Worm (Caenorhabditis elegans): ENCODE data around the gene ZK353.9.
A peak's percentile ranks its signal among the peaks of the same experiment; 100 is the strongest.

The ZK353.9 gene

ce11 chrIII:8446940-8447403 is 37.7 kb downstream of the ZK353.9 start, which contains the start of gene rpn-3:
Gene rpn-3, plus strand, starts transcription at chrIII:8447353.
- TF ChIP-seq tab-1 (GFP tag; IDR thresholded peaks at IDR 0.05) (no peak), cog-1 (tag; optimal IDR thresholded peaks at IDR 0.05) (peak; percentile 90), ref-1 (GFP tag; conservative IDR thresholded peaks at IDR 0.05) (no peak), T22C8.4 (GFP tag; IDR thresholded peaks at IDR 0.05) (no peak), ztf-23 (GFP tag; IDR thresholded peaks at IDR 0.05) (peak; percentile 78), med-1 (GFP tag; optimal IDR thresholded peaks at IDR 0.05; ENCODE audit: insufficient read depth) (no peak), flt-1 (GFP tag; IDR thresholded peaks at IDR 0.05) (peak; percentile 79), klf-2 (GFP tag; conservative IDR thresholded peaks at IDR 0.05) (no peak), ztf-29 (GFP tag; IDR thresholded peaks at IDR 0.05) (no peak)

DNA sequence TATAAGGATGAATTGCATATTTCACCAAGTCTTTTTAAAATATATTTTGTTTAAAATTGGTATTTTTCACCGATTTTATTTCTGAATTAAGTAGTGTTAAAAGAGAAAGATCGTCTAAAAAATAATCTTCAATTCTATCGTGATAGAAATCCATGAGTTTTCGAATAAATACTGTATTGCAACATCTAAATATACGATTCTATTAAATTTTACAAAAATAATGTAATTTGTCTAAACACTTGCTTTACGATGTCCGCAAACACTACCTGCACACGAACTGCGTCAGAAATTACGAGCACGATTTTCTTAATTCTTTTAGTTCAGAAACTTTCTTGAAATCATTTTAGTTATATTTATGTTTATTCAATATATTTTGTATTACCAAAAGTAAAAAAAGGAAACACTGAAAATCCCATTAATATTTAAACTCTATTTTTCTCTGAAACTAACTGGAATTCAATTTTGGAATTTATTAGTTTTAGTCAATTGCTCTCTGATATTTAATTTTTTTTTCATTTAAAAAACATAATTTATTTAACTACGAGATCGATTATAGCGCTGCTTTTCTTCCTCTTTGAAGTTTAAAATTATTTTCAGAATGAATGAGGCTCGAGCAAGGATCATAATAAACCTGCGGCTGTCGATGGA is 40.0 kb downstream of the ZK353.9 start, which contains the start of gene mrpl-32:
Gene mrpl-32 (plus strand): TSS at position 598 of the 648 bp plus-strand sequence.
- TF ChIP-seq cog-1 (tag; optimal IDR thresholded peaks at IDR 0.05), result no peak
- no peak for TF ChIP-seq med-1 (GFP tag; optimal IDR thresholded peaks at IDR 0.05; ENCODE audit: insufficient read depth)
- no peak for TF ChIP-seq klf-2 (GFP tag; conservative IDR thresholded peaks at IDR 0.05)
- TF ChIP-seq T22C8.4 (GFP tag; IDR thresholded peaks at IDR 0.05), result no peak
- no peak for TF ChIP-seq ztf-29 (GFP tag; IDR thresholded peaks at IDR 0.05)
- no peak for TF ChIP-seq flt-1 (GFP tag; IDR thresholded peaks at IDR 0.05)
- no peak for TF ChIP-seq ztf-23 (GFP tag; IDR thresholded peaks at IDR 0.05)
- no peak for TF ChIP-seq tab-1 (GFP tag; IDR thresholded peaks at IDR 0.05)
- no peak for TF ChIP-seq ref-1 (GFP tag; conservative IDR thresholded peaks at IDR 0.05)

- TF ChIP-seq cog-1 (tag; optimal IDR thresholded peaks at IDR 0.05) (no peak), T22C8.4 (GFP tag; IDR thresholded peaks at IDR 0.05) (no peak), ref-1 (GFP tag; conservative IDR thresholded peaks at IDR 0.05) (no peak), tab-1 (GFP tag; IDR thresholded peaks at IDR 0.05) (no peak), ztf-29 (GFP tag; IDR thresholded peaks at IDR 0.05) (no peak), klf-2 (GFP tag; conservative IDR thresholded peaks at IDR 0.05) (no peak), med-1 (GFP tag; optimal IDR thresholded peaks at IDR 0.05; ENCODE audit: insufficient read depth) (no peak), flt-1 (GFP tag; IDR thresholded peaks at IDR 0.05) (no peak), ztf-23 (GFP tag; IDR thresholded peaks at IDR 0.05) (no peak)
These were observed 41.2 kb downstream of the ZK353.9 start for ce11 chrIII:8450494-8450893.

DNA sequence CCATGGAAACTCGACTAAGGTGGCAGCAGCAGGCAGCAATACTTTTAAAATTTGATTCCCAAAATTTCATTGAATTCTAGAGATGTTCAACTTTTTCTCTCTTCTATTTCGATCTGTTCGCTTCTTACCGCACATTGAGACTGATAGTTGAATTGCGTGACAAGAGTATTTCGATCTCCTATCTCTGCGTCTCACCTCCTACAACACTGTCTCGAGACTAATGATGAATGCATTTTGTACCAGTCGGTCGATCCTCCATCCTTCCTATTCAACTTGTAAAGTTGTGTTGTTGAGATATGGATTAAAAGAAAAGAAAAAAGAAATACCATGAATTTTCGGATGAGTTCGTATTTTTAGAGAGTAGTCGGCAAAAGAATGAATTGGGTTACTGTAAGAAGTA is 41.9 kb downstream of the ZK353.9 start:
- no peak for TF ChIP-seq tab-1 (GFP tag; IDR thresholded peaks at IDR 0.05)

DNA sequence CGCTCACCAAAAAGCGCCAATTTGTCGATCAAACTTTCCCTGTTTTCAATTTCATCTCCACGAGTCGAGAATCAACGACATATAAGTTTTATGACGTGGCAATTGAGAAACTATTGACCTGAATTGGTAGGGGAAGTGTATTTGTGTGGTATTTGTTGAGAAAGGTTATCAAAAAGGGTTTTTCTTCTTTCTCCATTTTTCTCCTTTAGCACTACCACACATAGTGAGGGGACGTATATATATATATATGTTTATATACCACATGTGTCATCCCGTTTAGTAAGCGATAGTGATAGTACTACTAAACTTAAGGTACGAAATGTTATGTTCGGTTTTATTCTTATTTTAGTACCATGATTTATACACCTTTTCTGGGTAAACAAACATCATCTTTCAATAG is 48.3 kb downstream of the ZK353.9 start:
- TF ChIP-seq cog-1 (tag; optimal IDR thresholded peaks at IDR 0.05) (no peak), flt-1 (GFP tag; IDR thresholded peaks at IDR 0.05) (no peak), klf-2 (GFP tag; conservative IDR thresholded peaks at IDR 0.05) (no peak), tab-1 (GFP tag; IDR thresholded peaks at IDR 0.05) (no peak), ztf-29 (GFP tag; IDR thresholded peaks at IDR 0.05) (no peak), ztf-23 (GFP tag; IDR thresholded peaks at IDR 0.05) (no peak), T22C8.4 (GFP tag; IDR thresholded peaks at IDR 0.05) (no peak), ref-1 (GFP tag; conservative IDR thresholded peaks at IDR 0.05) (no peak), med-1 (GFP tag; optimal IDR thresholded peaks at IDR 0.05; ENCODE audit: insufficient read depth) (no peak)

ce11 chrIII:8461410-8461809 is 52.1 kb downstream of the ZK353.9 start:
- TF ChIP-seq tab-1 (GFP tag; IDR thresholded peaks at IDR 0.05) (no peak), ztf-29 (GFP tag; IDR thresholded peaks at IDR 0.05) (no peak), ref-1 (GFP tag; conservative IDR thresholded peaks at IDR 0.05) (no peak), med-1 (GFP tag; optimal IDR thresholded peaks at IDR 0.05; ENCODE audit: insufficient read depth) (no peak), ztf-23 (GFP tag; IDR thresholded peaks at IDR 0.05) (no peak), T22C8.4 (GFP tag; IDR thresholded peaks at IDR 0.05) (no peak), cog-1 (tag; optimal IDR thresholded peaks at IDR 0.05) (no peak), klf-2 (GFP tag; conservative IDR thresholded peaks at IDR 0.05) (no peak), flt-1 (GFP tag; IDR thresholded peaks at IDR 0.05) (no peak)

Data from whole organism, midembryonic.